Worm (Caenorhabditis elegans): ENCODE results near the gene K08D8.2.

- no peak for TF ChIP-seq ama-1 (optimal IDR thresholded peaks at IDR 0.05)
- no peak for TF ChIP-seq lsy-2 (tag; optimal IDR thresholded peaks at IDR 0.05)
- TF ChIP-seq zfp-3 (GFP tag; conservative IDR thresholded peaks at IDR 0.05) = no peak
- TF ChIP-seq ztf-11 (tag; optimal IDR thresholded peaks at IDR 0.05) = no peak
Measured at ce11 chrIV:12897146-12897545, 5.7 kb upstream of the K08D8.2 start.
